Worm (Caenorhabditis elegans) whole organism, young adult: ENCODE data around the gene rpac-19.

Source experiments
- C06A6.2 ChIP-seq: fragments of 200-800 bp; sonication (Bioruptor generic); conservative IDR thresholded peaks from 2 replicates; pipeline ENCODE4 v1.3.6; 2022; ENCODE audit warnings: missing genetic modification characterization, missing compliant biosample characterization
- C17E4.6 ChIP-seq: fragments of 200-800 bp; sonication (Bioruptor generic); IDR thresholded peaks from 2 replicates; pipeline ENCODE4 v1.3.6; 2022; ENCODE audit warnings: missing genetic modification reagents, missing genetic modification characterization, missing compliant biosample characterization
- F10E7.11 ChIP-seq: sonication (generic microtip); optimal IDR thresholded peaks from 2 replicates; lab custom pipeline; 2017; ENCODE audit warnings: mild to moderate bottlenecking, missing genetic modification characterization, moderate library complexity, missing compliant biosample characterization
- F39B2.1 ChIP-seq: fragments of 200-800 bp; sonication (Bioruptor generic); IDR thresholded peaks from 2 replicates; pipeline ENCODE4 v1.3.6; 2022; ENCODE audit warnings: missing genetic modification reagents, missing genetic modification characterization, missing compliant biosample characterization
- F49E8.2 ChIP-seq: sonication (generic microtip); optimal IDR thresholded peaks from 3 replicates; lab custom pipeline; 2017; ENCODE audit warnings: missing genetic modification characterization, mild to moderate bottlenecking, missing compliant biosample characterization, antibody characterized with exemption, moderate library complexity; ENCODE audit not compliant: insufficient read depth
- F52B5.7 ChIP-seq: sonication (generic microtip); optimal IDR thresholded peaks from 2 replicates; lab custom pipeline; 2016; ENCODE audit warnings: mild to moderate bottlenecking, missing genetic modification characterization, missing compliant biosample characterization
- K11D2.4 ChIP-seq: fragments of 200-800 bp; sonication (Bioruptor generic); IDR thresholded peaks from 2 replicates; pipeline ENCODE4 v1.3.6; 2022; ENCODE audit warnings: missing genetic modification reagents, missing genetic modification characterization, missing compliant biosample characterization
- K12H6.12 ChIP-seq: fragments of 200-800 bp; sonication (Bioruptor generic); optimal IDR thresholded peaks from 2 replicates; lab custom pipeline; 2018; ENCODE audit warnings: mild to moderate bottlenecking, missing genetic modification characterization, missing compliant biosample characterization
- T07F8.4 ChIP-seq: sonication (generic microtip); optimal IDR thresholded peaks from 2 replicates; lab custom pipeline; 2016; ENCODE audit warnings: mild to moderate bottlenecking, missing genetic modification characterization, moderate library complexity, missing compliant biosample characterization
- Y53F4B.3 ChIP-seq: fragments of 200-800 bp; sonication (Bioruptor generic); IDR thresholded peaks from 2 replicates; pipeline ENCODE4 v1.3.6; 2022; ENCODE audit warnings: missing genetic modification reagents, missing genetic modification characterization, missing compliant biosample characterization
- Y56A3A.18 ChIP-seq: fragments of 200-800 bp; sonication (Bioruptor generic); IDR thresholded peaks from 2 replicates; pipeline ENCODE4 v1.3.6; 2022; ENCODE audit warnings: missing genetic modification reagents, missing genetic modification characterization, missing compliant biosample characterization
- Y67H2A.10 ChIP-seq: fragments of 200-800 bp; sonication (Bioruptor generic); conservative IDR thresholded peaks from 2 replicates; pipeline ENCODE4 v1.3.6; 2022; ENCODE audit warnings: missing genetic modification reagents, missing genetic modification characterization, missing compliant biosample characterization
- attf-3 ChIP-seq: fragments of 200-800 bp; sonication (Bioruptor generic); conservative IDR thresholded peaks from 2 replicates; pipeline ENCODE4 v1.3.6; 2022; ENCODE audit warnings: missing genetic modification reagents, missing genetic modification characterization, missing compliant biosample characterization
- attf-5 ChIP-seq: fragments of 200-800 bp; sonication (Bioruptor generic); optimal IDR thresholded peaks from 2 replicates; lab custom pipeline; 2018; ENCODE audit warnings: mild to moderate bottlenecking, missing genetic modification characterization, missing compliant biosample characterization
- bed-1 ChIP-seq: fragments of 200-800 bp; sonication (Bioruptor generic); IDR thresholded peaks from 2 replicates; pipeline ENCODE4 v1.3.6; 2022; ENCODE audit warnings: missing genetic modification reagents, missing genetic modification characterization, missing compliant biosample characterization
- ceh-100 ChIP-seq: fragments of 200-800 bp; sonication (Bioruptor generic); IDR thresholded peaks from 2 replicates; pipeline ENCODE4 v1.3.6; 2022; ENCODE audit warnings: missing genetic modification reagents, missing genetic modification characterization, missing compliant biosample characterization
- ceh-27 ChIP-seq: fragments of 200-800 bp; sonication (Bioruptor generic); optimal IDR thresholded peaks from 2 replicates; lab custom pipeline; 2018; ENCODE audit warnings: mild to moderate bottlenecking, missing genetic modification characterization, moderate library complexity, missing compliant biosample characterization
- ceh-40 ChIP-seq: fragments of 200-800 bp; sonication (Bioruptor generic); IDR thresholded peaks from 2 replicates; pipeline ENCODE4 v1.3.6; 2022; ENCODE audit warnings: missing genetic modification characterization, missing compliant biosample characterization
- ceh-58 ChIP-seq: fragments of 200-800 bp; sonication (Bioruptor generic); IDR thresholded peaks from 2 replicates; pipeline ENCODE4 v1.3.6; 2022; ENCODE audit warnings: missing genetic modification characterization, missing compliant biosample characterization
- chd-7 ChIP-seq: sonication (generic microtip); optimal IDR thresholded peaks from 2 replicates; lab custom pipeline; 2016; ENCODE audit warnings: mild to moderate bottlenecking, missing genetic modification characterization, moderate library complexity, missing compliant biosample characterization
- dox-1 ChIP-seq: fragments of 200-800 bp; sonication (Bioruptor generic); IDR thresholded peaks from 2 replicates; pipeline ENCODE4 v1.3.6; 2022; ENCODE audit warnings: missing genetic modification reagents, missing genetic modification characterization, missing compliant biosample characterization
- dpff-1 ChIP-seq: sonication (generic microtip); optimal IDR thresholded peaks from 2 replicates; lab custom pipeline; 2017; ENCODE audit warnings: mild to moderate bottlenecking, missing genetic modification characterization, missing compliant biosample characterization
- efl-1 ChIP-seq: fragments of 150-350 bp; optimal IDR thresholded peaks from 2 replicates; lab custom pipeline; 2014; ENCODE audit warnings: missing biosample characterization, missing genetic modification reagents, missing genetic modification characterization
- egl-44 ChIP-seq: fragments of 200-800 bp; sonication (Bioruptor generic); IDR thresholded peaks from 2 replicates; pipeline ENCODE4 v1.3.6; 2022; ENCODE audit warnings: missing genetic modification reagents, missing genetic modification characterization, missing compliant biosample characterization
- egrh-3 ChIP-seq: fragments of 200-800 bp; sonication (Bioruptor generic); IDR thresholded peaks from 2 replicates; pipeline ENCODE4 v1.3.6; 2022; ENCODE audit warnings: missing genetic modification reagents, missing genetic modification characterization, missing compliant biosample characterization
- ekl-4 ChIP-seq: fragments of 200-800 bp; sonication (Bioruptor generic); IDR thresholded peaks from 2 replicates; pipeline ENCODE4 v1.3.6; 2022; ENCODE audit warnings: missing genetic modification reagents, missing genetic modification characterization, missing compliant biosample characterization
- ets-4 ChIP-seq: fragments of 200-800 bp; sonication (Bioruptor generic); optimal IDR thresholded peaks from 2 replicates; lab custom pipeline; 2018; ENCODE audit warnings: mild to moderate bottlenecking, missing genetic modification characterization, missing compliant biosample characterization
- gei-17 ChIP-seq: fragments of 200-800 bp; sonication (Bioruptor generic); optimal IDR thresholded peaks from 2 replicates; lab custom pipeline; 2018; ENCODE audit warnings: mild to moderate bottlenecking, missing genetic modification characterization, missing compliant biosample characterization
- hmg-1.2 ChIP-seq: fragments of 200-800 bp; sonication (Bioruptor generic); IDR thresholded peaks from 2 replicates; pipeline ENCODE4 v1.3.6; 2022; ENCODE audit warnings: missing genetic modification reagents, missing genetic modification characterization, missing compliant biosample characterization
- let-526 ChIP-seq: fragments of 200-800 bp; sonication (Bioruptor generic); IDR thresholded peaks from 2 replicates; pipeline ENCODE4 v1.3.6; 2022; ENCODE audit warnings: missing genetic modification reagents, missing genetic modification characterization, missing compliant biosample characterization
- lin-35 ChIP-seq, 3 experiments: fragments of 150-350 bp in 2 of 3; sonication (generic microtip) in 1 of 3; optimal IDR thresholded peaks; 2 replicates each; lab custom pipeline; 2014 to 2018; ENCODE audit warnings: missing biosample characterization in 3 of 3, missing genetic modification characterization in 3 of 3, missing genetic modification reagents in 3 of 3
- lsy-27 ChIP-seq: sonication (generic microtip); optimal IDR thresholded peaks from 2 replicates; lab custom pipeline; 2017; ENCODE audit warnings: missing genetic modification characterization, mild to moderate bottlenecking, missing compliant biosample characterization, antibody characterized with exemption, missing genotype, borderline replicate concordance; ENCODE audit not compliant: insufficient read depth
- mcd-1 ChIP-seq: fragments of 200-800 bp; sonication (Bioruptor generic); IDR thresholded peaks from 2 replicates; pipeline ENCODE4 v1.3.6; 2022; ENCODE audit warnings: missing genetic modification reagents, missing genetic modification characterization, missing compliant biosample characterization
- mel-28 ChIP-seq: sonication (generic microtip); optimal IDR thresholded peaks from 2 replicates; lab custom pipeline; 2016; ENCODE audit warnings: borderline replicate concordance, mild to moderate bottlenecking, missing genetic modification characterization, missing compliant biosample characterization
- mes-4 ChIP-seq: sonication (generic microtip); optimal IDR thresholded peaks from 2 replicates; lab custom pipeline; 2016; ENCODE audit warnings: missing genotype, missing genetic modification characterization, missing compliant biosample characterization
- nfya-1 ChIP-seq: sonication (generic microtip); optimal IDR thresholded peaks from 2 replicates; lab custom pipeline; 2017; ENCODE audit warnings: antibody characterized with exemption, missing compliant biosample characterization, missing genetic modification characterization, borderline replicate concordance; ENCODE audit not compliant: insufficient read depth
- nfya-2 ChIP-seq: fragments of 200-800 bp; sonication (Bioruptor generic); IDR thresholded peaks from 2 replicates; pipeline ENCODE4 v1.3.6; 2022; ENCODE audit warnings: missing genetic modification reagents, missing genetic modification characterization, missing compliant biosample characterization
- nfyb-1 ChIP-seq: fragments of 200-800 bp; sonication (Bioruptor generic); IDR thresholded peaks from 2 replicates; pipeline ENCODE4 v1.3.6; 2022; ENCODE audit warnings: missing genetic modification reagents, missing genetic modification characterization, missing compliant biosample characterization
- nhr-179 ChIP-seq: sonication (generic microtip); optimal IDR thresholded peaks from 2 replicates; lab custom pipeline; 2016; ENCODE audit warnings: mild to moderate bottlenecking, missing genetic modification characterization, missing compliant biosample characterization
- nhr-90 ChIP-seq: sonication (generic microtip); optimal IDR thresholded peaks from 2 replicates; lab custom pipeline; 2016; ENCODE audit warnings: missing genotype, mild to moderate bottlenecking, missing genetic modification characterization, missing compliant biosample characterization
- rcor-1 ChIP-seq: fragments of 200-800 bp; sonication (Bioruptor generic); IDR thresholded peaks from 2 replicates; pipeline ENCODE4 v1.3.6; 2022; ENCODE audit warnings: missing genetic modification reagents, missing genetic modification characterization, missing compliant biosample characterization
- sea-2 ChIP-seq: fragments of 200-800 bp; sonication (Bioruptor generic); IDR thresholded peaks from 2 replicates; pipeline ENCODE4 v1.3.6; 2022; ENCODE audit warnings: missing genetic modification characterization, missing compliant biosample characterization
- somi-1 ChIP-seq: fragments of 200-800 bp; sonication (Bioruptor generic); optimal IDR thresholded peaks from 2 replicates; lab custom pipeline; 2018; ENCODE audit warnings: mild to moderate bottlenecking, missing genetic modification characterization, missing compliant biosample characterization
- sptf-2 ChIP-seq: fragments of 200-800 bp; sonication (Bioruptor generic); optimal IDR thresholded peaks from 2 replicates; lab custom pipeline; 2018; ENCODE audit warnings: mild to moderate bottlenecking, missing genetic modification characterization, missing compliant biosample characterization
- tlf-1 ChIP-seq: fragments of 200-800 bp; sonication (Bioruptor generic); optimal IDR thresholded peaks from 2 replicates; lab custom pipeline; 2018; ENCODE audit warnings: mild to moderate bottlenecking, missing genetic modification characterization, missing compliant biosample characterization
- unc-62 ChIP-seq: fragments of 150-350 bp; optimal IDR thresholded peaks from 2 replicates; lab custom pipeline; 2014; ENCODE audit warnings: missing biosample characterization, missing genetic modification reagents, missing genetic modification characterization
- ztf-22 ChIP-seq: fragments of 200-800 bp; sonication (Bioruptor generic); optimal IDR thresholded peaks from 2 replicates; lab custom pipeline; 2018; ENCODE audit warnings: mild to moderate bottlenecking, missing genetic modification characterization, moderate library complexity, missing compliant biosample characterization

Gene rpac-19

DNA sequence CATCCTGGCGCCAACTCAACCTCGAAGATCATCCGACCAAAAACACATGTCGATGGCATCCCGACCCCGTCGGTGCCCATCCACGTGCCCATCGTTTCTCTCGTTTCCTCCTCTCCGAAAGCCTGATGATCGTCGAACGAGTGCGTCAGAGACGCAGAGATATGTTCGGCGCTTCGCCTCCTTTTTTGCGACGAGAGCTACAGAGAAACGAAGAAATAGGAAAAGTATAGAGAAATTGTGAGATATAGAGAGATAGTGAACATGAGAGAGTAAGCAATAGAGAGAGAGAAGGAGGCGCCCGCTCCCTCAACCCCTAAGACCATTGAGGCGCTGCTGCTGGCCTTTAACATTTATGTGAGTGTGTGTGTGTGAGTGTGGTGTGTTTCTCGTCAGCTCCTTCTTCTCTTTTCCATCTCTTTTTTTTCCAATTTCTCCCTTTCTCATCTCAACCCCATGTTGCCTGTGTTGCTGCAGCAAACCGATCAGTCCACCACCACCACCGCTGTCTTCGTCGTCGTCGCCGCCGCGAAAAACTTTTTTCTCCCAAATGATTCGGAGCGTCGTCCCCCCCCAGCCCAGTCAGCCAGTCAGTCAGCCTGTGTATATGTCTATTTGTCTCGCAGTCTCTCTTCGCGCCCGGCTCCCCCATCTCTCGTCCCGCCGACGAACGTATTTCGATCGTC lies 10.5 kb downstream of the rpac-19 start, which contains the start of gene hlh-11 (continued):
- TF ChIP-seq somi-1 (peak; percentile 87), sptf-2 (GFP tag; lab: Kevin White, UChicago) (no peak), egrh-3 (peak; percentile 89), F52B5.7 (tag; lab: Kevin White, UChicago) (no peak), T07F8.4 (tag; lab: Kevin White, UChicago) (no peak), chd-7 (tag; lab: Kevin White, UChicago) (peak; percentile 78), F49E8.2 (tag; lab: Kevin White, UChicago) (no peak), attf-5 (GFP tag; lab: Kevin White, UChicago) (peak; percentile 92), K11D2.4 (GFP tag; lab: Robert Waterston, UW) (no peak; the same call in 1 of the 2 replicates), tlf-1 (GFP tag; lab: Kevin White, UChicago) (peak; percentile 54), F10E7.11 (no peak), attf-3 (GFP tag; lab: Robert Waterston, UW) (peak; percentile 23; the same call in 1 of the 2 replicates), nfya-2 (GFP tag; lab: Robert Waterston, UW) (no peak), bed-1 (GFP tag; lab: Robert Waterston, UW) (no peak), F39B2.1 (no peak), mes-4 (tag; lab: Kevin White, UChicago) (no peak), dpff-1 (tag; lab: Kevin White, UChicago) (no peak), egl-44 (GFP tag; lab: Robert Waterston, UW) (peak; percentile 20; the same call in 1 of the 2 replicates), ztf-22 (no peak), lsy-27 (tag; lab: Kevin White, UChicago) (no peak), mcd-1 (peak; percentile 69), efl-1 (no peak), ets-4 (GFP tag; lab: Kevin White, UChicago) (peak; percentile 13), Y53F4B.3 (GFP tag; lab: Robert Waterston, UW) (no peak), ceh-58 (no peak), nfyb-1 (GFP tag; lab: Robert Waterston, UW) (0 out of 2 replicates have a peak, but pooled peaks have one; percentile 75), ekl-4 (GFP tag; lab: Robert Waterston, UW) (no peak; the same call in 1 of the 2 replicates), ceh-100 (GFP tag; lab: Robert Waterston, UW) (0 out of 2 replicates have a peak, but pooled peaks have one; percentile 8), K12H6.12 (tag; lab: Kevin White, UChicago) (peak; percentile 93), sea-2 (GFP tag; lab: Robert Waterston, UW) (no peak), unc-62 (GFP tag; lab: Kevin White, UChicago) (no peak), C17E4.6 (no peak), nhr-179 (no peak), dox-1 (GFP tag; lab: Robert Waterston, UW) (peak; percentile 75), lin-35 (GFP tag; optimal IDR thresholded peaks at IDR 0.05; lab: Kevin White, UChicago) (peak in 1 of 3 experiments; percentile 74), ceh-40 (GFP tag; lab: Robert Waterston, UW) (no peak), rcor-1 (GFP tag; lab: Robert Waterston, UW) (peak; percentile 27; the same call in 1 of the 2 replicates), Y56A3A.18 (GFP tag; lab: Robert Waterston, UW) (no peak), mel-28 (tag; lab: Kevin White, UChicago) (peak; percentile 8), nfya-1 (tag; lab: Kevin White, UChicago) (no peak), let-526 (GFP tag; lab: Robert Waterston, UW) (0 out of 2 replicates have a peak, but pooled peaks have one; percentile 16), gei-17 (GFP tag; lab: Kevin White, UChicago) (peak; percentile 69), hmg-1.2 (GFP tag; lab: Robert Waterston, UW) (peak; percentile 88), ceh-27 (GFP tag; lab: Kevin White, UChicago) (peak; percentile 24), nhr-90 (tag; lab: Kevin White, UChicago) (peak; percentile 74), C06A6.2 (GFP tag; lab: Robert Waterston, UW) (peak; percentile 69), Y67H2A.10 (no peak)
